Worm (Caenorhabditis elegans) whole organism, early embryonic: ENCODE results near the gene sra-7.

Experiments used
- B0310.2 ChIP-seq: sonication (generic microtip); optimal IDR thresholded peaks from 2 replicates; lab custom pipeline; 2016; ENCODE audit warnings: mild to moderate bottlenecking, missing genetic modification characterization, missing compliant biosample characterization
- ama-1 ChIP-seq: fragments of 150-350 bp; optimal IDR thresholded peaks from 2 replicates; lab custom pipeline; 2014
- ceh-13 ChIP-seq: fragments of 200-800 bp; sonication (Bioruptor generic); optimal IDR thresholded peaks from 2 replicates; lab custom pipeline; 2018; ENCODE audit warnings: mild to moderate bottlenecking, missing genetic modification characterization, missing compliant biosample characterization
- flt-1 ChIP-seq: fragments of 200-800 bp; sonication (Bioruptor generic); IDR thresholded peaks from 2 replicates; pipeline ENCODE4 v1.3.6; 2022; ENCODE audit warnings: missing genetic modification characterization, missing compliant biosample characterization
- hmg-4 ChIP-seq: fragments of 200-800 bp; sonication (Bioruptor generic); optimal IDR thresholded peaks from 2 replicates; lab custom pipeline; 2018; ENCODE audit warnings: mild to moderate bottlenecking, missing genetic modification characterization, missing compliant biosample characterization
- hnd-1 ChIP-seq: sonication (generic microtip); optimal IDR thresholded peaks from 2 replicates; lab custom pipeline; 2016; ENCODE audit warnings: missing genetic modification characterization, missing compliant biosample characterization
- scrt-1 ChIP-seq: fragments of 200-800 bp; sonication (Bioruptor generic); IDR thresholded peaks from 2 replicates; pipeline ENCODE4 v1.3.6; 2022; ENCODE audit warnings: missing genetic modification characterization, missing compliant biosample characterization
- sea-1 ChIP-seq: fragments of 200-800 bp; sonication (Bioruptor generic); conservative IDR thresholded peaks from 2 replicates; pipeline ENCODE4 v1.3.6; 2022; ENCODE audit warnings: missing genetic modification characterization, missing compliant biosample characterization
- tbx-11 ChIP-seq: fragments of 200-800 bp; sonication (Bioruptor generic); IDR thresholded peaks from 2 replicates; pipeline ENCODE4 v1.3.6; 2022; ENCODE audit warnings: missing genetic modification characterization, missing compliant biosample characterization
- tbx-37 ChIP-seq: fragments of 200-800 bp; sonication (Bioruptor generic); conservative IDR thresholded peaks from 2 replicates; pipeline ENCODE4 v1.3.6; 2022; ENCODE audit warnings: missing genetic modification reagents, missing genetic modification characterization, missing compliant biosample characterization

ce11 chrII:9518781-9519180 lies 25.7 kb upstream of the sra-7 start, which contains the start of the genes sfxn-1.1 and AH6.3:
- no peak for TF ChIP-seq tbx-37 (GFP tag; lab: Robert Waterston, UW)
- TF ChIP-seq B0310.2 (tag; lab: Kevin White, UChicago): no peak
- TF ChIP-seq ama-1 (lab: Kevin White, UChicago): no peak
- no peak for TF ChIP-seq hnd-1 (tag; lab: Kevin White, UChicago)
- no peak for TF ChIP-seq hmg-4 (GFP tag; lab: Kevin White, UChicago)
- no peak for TF ChIP-seq flt-1
- TF ChIP-seq ceh-13 (GFP tag; lab: Kevin White, UChicago): no peak
- TF ChIP-seq scrt-1 (GFP tag; lab: Robert Waterston, UW): no peak
- no peak for TF ChIP-seq tbx-11 (GFP tag; lab: Robert Waterston, UW)
- no peak for TF ChIP-seq sea-1 (GFP tag; lab: Robert Waterston, UW)
